Worm (Caenorhabditis elegans): ENCODE measurements around the gene sru-40.

DNA sequence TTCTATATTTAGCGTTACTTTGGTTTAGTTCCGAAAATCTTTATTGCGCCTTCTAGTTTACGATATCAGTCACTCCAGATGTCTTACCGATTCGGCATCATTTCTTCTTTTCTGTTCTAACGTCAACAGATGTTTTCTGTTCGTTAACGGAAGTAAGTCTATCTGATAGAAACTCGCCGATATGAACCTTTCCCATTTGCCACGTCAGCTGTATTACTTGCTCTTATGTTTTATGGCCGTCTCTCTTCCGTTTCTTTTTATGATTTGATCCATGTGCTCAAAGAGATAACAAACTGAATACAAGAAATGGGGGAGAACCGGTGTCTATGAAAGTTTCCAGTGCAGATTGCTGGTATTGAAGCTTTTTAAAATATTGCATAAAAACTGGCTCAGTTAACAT, 45.6 kb upstream of the sru-40 start, which contains the start of gene srab-26:
- no peak for TF ChIP-seq flt-1 (GFP tag; IDR thresholded peaks at IDR 0.05)
- TF ChIP-seq ama-1 (optimal IDR thresholded peaks at IDR 0.05) = no peak
- TF ChIP-seq tbx-37 (GFP tag; conservative IDR thresholded peaks at IDR 0.05) = no peak
- no peak for TF ChIP-seq F13C5.2 (tag; optimal IDR thresholded peaks at IDR 0.05)
- TF ChIP-seq tra-4 (tag; optimal IDR thresholded peaks at IDR 0.05) = no peak
- TF ChIP-seq scrt-1 (GFP tag; IDR thresholded peaks at IDR 0.05) = no peak
- TF ChIP-seq ceh-13 (GFP tag; optimal IDR thresholded peaks at IDR 0.05) = no peak
- TF ChIP-seq sea-1 (GFP tag; conservative IDR thresholded peaks at IDR 0.05) = no peak
